Fruit fly (Drosophila melanogaster) whole organism, embryonic: ENCODE measurements around the gene CG7182.
A peak's percentile ranks its signal among the peaks of the same experiment; 100 is the strongest.

Source experiments
- Blimp-1 ChIP-seq: fragments of 200-800 bp; sonication (Bioruptor generic); optimal IDR thresholded peaks from 3 replicates; lab custom pipeline; 2018; ENCODE audit warnings: missing biosample characterization, missing genetic modification characterization, mild to moderate bottlenecking, moderate library complexity, missing genetic modification reagents
- CG10147 ChIP-seq: fragments of 200-800 bp; sonication (Bioruptor generic); optimal IDR thresholded peaks from 2 replicates; lab custom pipeline; 2019; ENCODE audit warnings: missing biosample characterization, mild to moderate bottlenecking, missing genetic modification characterization, moderate library complexity
- CG10543 ChIP-seq: fragments of 200-800 bp; sonication (Bioruptor generic); optimal IDR thresholded peaks from 3 replicates; lab custom pipeline; 2017; ENCODE audit warnings: missing biosample characterization, mild to moderate bottlenecking, missing genetic modification characterization, moderate library complexity
- CG10654 ChIP-seq: fragments of 200-800 bp; sonication (Bioruptor generic); optimal IDR thresholded peaks from 2 replicates; lab custom pipeline; 2016; ENCODE audit warnings: missing biosample characterization, missing genetic modification characterization
- CG11093 ChIP-seq: fragments of 200-800 bp; sonication (Bioruptor generic); IDR thresholded peaks from 3 replicates; pipeline ENCODE4 v1.3.6; 2022; ENCODE audit warnings: missing biosample characterization, missing genetic modification characterization
- CG11456 ChIP-seq: fragments of 200-800 bp; sonication (Bioruptor generic); IDR thresholded peaks from 3 replicates; pipeline ENCODE4 v1.3.6; 2022; ENCODE audit warnings: missing biosample characterization, missing genetic modification characterization
- CG1602 ChIP-seq: fragments of 200-800 bp; sonication (Bioruptor generic); optimal IDR thresholded peaks from 3 replicates; lab custom pipeline; 2016; ENCODE audit warnings: missing biosample characterization, missing genetic modification characterization
- CG16815 ChIP-seq: fragments of 200-800 bp; sonication (Bioruptor generic); optimal IDR thresholded peaks from 3 replicates; lab custom pipeline; 2017; ENCODE audit warnings: missing biosample characterization, mild to moderate bottlenecking, missing genetic modification characterization
- CG17802 ChIP-seq: fragments of 200-800 bp; sonication (Bioruptor generic); optimal IDR thresholded peaks from 2 replicates; lab custom pipeline; 2018; ENCODE audit warnings: missing biosample characterization, mild to moderate bottlenecking, missing genetic modification characterization, moderate library complexity
- CG18764 ChIP-seq: fragments of 200-800 bp; sonication (Bioruptor generic); optimal IDR thresholded peaks from 3 replicates; lab custom pipeline; 2016; ENCODE audit warnings: missing biosample characterization, missing genetic modification characterization
- CG2199 ChIP-seq: fragments of 200-800 bp; sonication (Bioruptor generic); IDR thresholded peaks from 3 replicates; pipeline ENCODE4 v1.3.6; 2022; ENCODE audit warnings: missing biosample characterization, missing genetic modification characterization
- CG30403 ChIP-seq: fragments of 200-800 bp; sonication (Bioruptor generic); optimal IDR thresholded peaks from 3 replicates; lab custom pipeline; 2016; ENCODE audit warnings: missing biosample characterization, missing genetic modification characterization
- CG3281 ChIP-seq: fragments of 200-800 bp; sonication (Bioruptor generic); optimal IDR thresholded peaks from 3 replicates; lab custom pipeline; 2017; ENCODE audit warnings: missing biosample characterization, mild to moderate bottlenecking, missing genetic modification characterization
- CG4854 ChIP-seq: fragments of 200-800 bp; sonication (Bioruptor generic); optimal IDR thresholded peaks from 2 replicates; lab custom pipeline; 2016; ENCODE audit warnings: missing biosample characterization, missing genetic modification characterization, inconsistent platforms
- CG6175 ChIP-seq: fragments of 200-800 bp; sonication (Bioruptor generic); IDR thresholded peaks from 3 replicates; pipeline ENCODE4 v1.3.6; 2022; ENCODE audit warnings: missing biosample characterization, missing genetic modification characterization
- CG6654 ChIP-seq: fragments of 200-800 bp; sonication (Bioruptor generic); optimal IDR thresholded peaks from 2 replicates; lab custom pipeline; 2017; ENCODE audit warnings: missing biosample characterization, mild to moderate bottlenecking, missing genetic modification characterization
- CG7987 ChIP-seq: fragments of 200-800 bp; sonication (Bioruptor generic); optimal IDR thresholded peaks from 2 replicates; lab custom pipeline; 2018; ENCODE audit warnings: missing biosample characterization, mild to moderate bottlenecking, missing genetic modification characterization, moderate library complexity
- CG8089 ChIP-seq: fragments of 200-800 bp; sonication (Bioruptor generic); optimal IDR thresholded peaks from 3 replicates; lab custom pipeline; 2016; ENCODE audit warnings: missing biosample characterization, missing genetic modification characterization
- CG8359 ChIP-seq: fragments of 200-800 bp; sonication (Bioruptor generic); optimal IDR thresholded peaks from 2 replicates; lab custom pipeline; 2017; ENCODE audit warnings: missing biosample characterization, mild to moderate bottlenecking, missing genetic modification characterization, borderline replicate concordance
- CHES-1-like ChIP-seq: fragments of 200-800 bp; sonication (Bioruptor generic); optimal IDR thresholded peaks from 2 replicates; lab custom pipeline; 2016; ENCODE audit warnings: missing biosample characterization, missing genetic modification characterization
- Ets65A ChIP-seq: fragments of 200-800 bp; sonication (Bioruptor generic); peaks from one replicate; lab custom pipeline; 2016; ENCODE audit warnings: missing biosample characterization, missing genetic modification characterization
- Ets97D ChIP-seq: fragments of 200-800 bp; sonication (Bioruptor generic); optimal IDR thresholded peaks from 3 replicates; lab custom pipeline; 2016; ENCODE audit warnings: missing biosample characterization, missing genetic modification characterization
- HLH3B ChIP-seq: fragments of 200-800 bp; sonication (Bioruptor generic); IDR thresholded peaks from 2 replicates; pipeline ENCODE4 v1.3.6; 2022; ENCODE audit warnings: missing biosample characterization, missing genetic modification characterization
- HmgZ ChIP-seq: fragments of 200-800 bp; sonication (Bioruptor generic); optimal IDR thresholded peaks from 2 replicates; lab custom pipeline; 2018; ENCODE audit warnings: missing biosample characterization, mild to moderate bottlenecking, missing genetic modification characterization
- Hsf ChIP-seq: fragments of 200-800 bp; sonication (Bioruptor generic); optimal IDR thresholded peaks from 3 replicates; lab custom pipeline; 2016; ENCODE audit warnings: missing biosample characterization, missing genetic modification characterization
- Lim3 ChIP-seq: fragments of 200-800 bp; sonication (Bioruptor generic); IDR thresholded peaks from 2 replicates; pipeline ENCODE4 v1.3.6; 2022; ENCODE audit warnings: missing biosample characterization, missing genetic modification characterization
- Meics ChIP-seq: fragments of 200-800 bp; sonication (Bioruptor generic); optimal IDR thresholded peaks from 2 replicates; lab custom pipeline; 2017; ENCODE audit warnings: missing biosample characterization, mild to moderate bottlenecking, missing genetic modification characterization
- Mes4 ChIP-seq: fragments of 200-800 bp; sonication (Bioruptor generic); optimal IDR thresholded peaks from 2 replicates; lab custom pipeline; 2016; ENCODE audit warnings: missing biosample characterization, missing genetic modification characterization
- NK7.1 ChIP-seq: fragments of 200-800 bp; sonication (Bioruptor generic); optimal IDR thresholded peaks from 3 replicates; lab custom pipeline; 2016; ENCODE audit warnings: missing biosample characterization, missing genetic modification characterization
- Neu2 ChIP-seq: fragments of 200-800 bp; sonication (Bioruptor generic); optimal IDR thresholded peaks from 3 replicates; lab custom pipeline; 2016; ENCODE audit warnings: missing biosample characterization, missing genetic modification characterization, borderline replicate concordance
- Rfx ChIP-seq: fragments of 200-800 bp; sonication (Bioruptor generic); IDR thresholded peaks from 2 replicates; pipeline ENCODE4 v1.3.6; 2022; ENCODE audit warnings: missing biosample characterization, missing genetic modification characterization
- Six4 ChIP-seq: fragments of 200-800 bp; sonication (Bioruptor generic); optimal IDR thresholded peaks from 2 replicates; lab custom pipeline; 2016; ENCODE audit warnings: missing biosample characterization, missing genetic modification characterization
- Stat92E ChIP-seq, 3 experiments: fragments of >200 bp in 2 of 3; fragments of 200-800 bp in 1 of 3; sonication (Bioruptor generic) in 1 of 3; optimal IDR thresholded peaks; 2 replicates each; lab custom pipeline; 2017 to 2019; ENCODE audit warnings: missing biosample characterization in 3 of 3, missing genetic modification characterization in 3 of 3, mild to moderate bottlenecking in 1 of 3, moderate library complexity in 1 of 3
- Tbp ChIP-seq: fragments of >200 bp; optimal IDR thresholded peaks from 2 replicates; lab custom pipeline; 2018; ENCODE audit warnings: missing biosample characterization, missing genetic modification characterization
- Trl ChIP-seq, 3 experiments: fragments of >200 bp in 2 of 3; fragments of 200-800 bp in 1 of 3; sonication (Bioruptor generic) in 1 of 3; optimal IDR thresholded peaks; 2 replicates in 1 of 3; 3 replicates in 2 of 3; lab custom pipeline; 2016 to 2017; ENCODE audit warnings: missing biosample characterization in 1 of 3, missing genetic modification characterization in 1 of 3
- chm ChIP-seq: fragments of 200-800 bp; sonication (Bioruptor generic); IDR thresholded peaks from 2 replicates; pipeline ENCODE4 v1.3.6; 2022; ENCODE audit warnings: missing biosample characterization, missing genetic modification characterization
- dpn ChIP-seq, 2 experiments: fragments of 200-800 bp; sonication (Bioruptor generic); optimal IDR thresholded peaks; 3 replicates each; lab custom pipeline; 2016; ENCODE audit warnings: missing biosample characterization in 2 of 2, missing genetic modification characterization in 2 of 2
- dysf ChIP-seq: fragments of 200-800 bp; sonication (Bioruptor generic); IDR thresholded peaks from 3 replicates; pipeline ENCODE4 v1.3.6; 2022; ENCODE audit warnings: missing biosample characterization, missing genetic modification characterization
- gcm ChIP-seq: fragments of 200-800 bp; sonication (Bioruptor generic); optimal IDR thresholded peaks from 2 replicates; lab custom pipeline; 2019; ENCODE audit warnings: missing biosample characterization, mild to moderate bottlenecking, missing genetic modification characterization, moderate library complexity
- gsb ChIP-seq: fragments of 200-800 bp; sonication (Bioruptor generic); IDR thresholded peaks from 2 replicates; pipeline ENCODE4 v1.3.6; 2022; ENCODE audit warnings: missing biosample characterization, missing genetic modification characterization
- gsb-n ChIP-seq: fragments of 200-800 bp; sonication (Bioruptor generic); optimal IDR thresholded peaks from 3 replicates; lab custom pipeline; 2018; ENCODE audit warnings: missing biosample characterization, mild to moderate bottlenecking, missing genetic modification characterization
- jing ChIP-seq: fragments of 200-800 bp; sonication (Bioruptor generic); optimal IDR thresholded peaks from 2 replicates; lab custom pipeline; 2018; ENCODE audit warnings: missing biosample characterization, mild to moderate bottlenecking, missing genetic modification characterization
- lab ChIP-seq: fragments of 200-800 bp; sonication (Bioruptor generic); optimal IDR thresholded peaks from 3 replicates; lab custom pipeline; 2017; ENCODE audit warnings: missing biosample characterization, missing genetic modification characterization, mild to moderate bottlenecking, moderate library complexity, missing genetic modification reagents
- lbe ChIP-seq: fragments of 200-800 bp; sonication (Bioruptor generic); optimal IDR thresholded peaks from 2 replicates; lab custom pipeline; 2016; ENCODE audit warnings: missing biosample characterization, mild to moderate bottlenecking, missing genetic modification characterization
- lola ChIP-seq, 3 experiments: fragments of >200 bp in 2 of 3; fragments of 200-800 bp in 1 of 3; sonication (Bioruptor generic) in 1 of 3; optimal IDR thresholded peaks; 2 replicates each; lab custom pipeline; 2017 to 2019; ENCODE audit warnings: missing biosample characterization in 3 of 3, missing genetic modification characterization in 3 of 3, mild to moderate bottlenecking in 1 of 3, moderate library complexity in 1 of 3
- org-1 ChIP-seq: fragments of 200-800 bp; sonication (Bioruptor generic); optimal IDR thresholded peaks from 2 replicates; lab custom pipeline; 2017; ENCODE audit warnings: missing biosample characterization, missing genetic modification characterization
- pho ChIP-seq: fragments of 200-800 bp; sonication (Bioruptor generic); optimal IDR thresholded peaks from 2 replicates; lab custom pipeline; 2016; ENCODE audit warnings: missing biosample characterization, missing genetic modification characterization
- phol ChIP-seq: fragments of 200-800 bp; sonication (Bioruptor generic); optimal IDR thresholded peaks from 3 replicates; lab custom pipeline; 2018; ENCODE audit warnings: missing biosample characterization, mild to moderate bottlenecking, missing genetic modification characterization, moderate library complexity
- salm ChIP-seq: fragments of 200-800 bp; sonication (Bioruptor generic); optimal IDR thresholded peaks from 2 replicates; lab custom pipeline; 2018; ENCODE audit warnings: missing biosample characterization, mild to moderate bottlenecking, missing genetic modification characterization
- tll ChIP-seq, 2 experiments: fragments of 200-800 bp in 1 of 2; fragments of >200 bp in 1 of 2; sonication (Bioruptor generic) in 1 of 2; optimal IDR thresholded peaks; 2 replicates each; lab custom pipeline; 2017 to 2019; ENCODE audit warnings: missing biosample characterization in 2 of 2, missing genetic modification characterization in 2 of 2, mild to moderate bottlenecking in 1 of 2, moderate library complexity in 1 of 2
- wek ChIP-seq: fragments of 200-800 bp; sonication (Bioruptor generic); optimal IDR thresholded peaks from 3 replicates; lab custom pipeline; 2018; ENCODE audit warnings: missing biosample characterization, mild to moderate bottlenecking, missing genetic modification characterization, moderate library complexity

CG7182 gene

dm6 chr3L:8394944-8395343, 48.8 kb upstream of the CG7182 start (continued):
- TF ChIP-seq lola (GFP tag; optimal IDR thresholded peaks at IDR 0.05; lab: Kevin White, UChicago) (no peak), wek (GFP tag; lab: Kevin White, UChicago) (no peak), CG1602 (GFP tag; lab: Kevin White, UChicago) (no peak), Neu2 (GFP tag; lab: Kevin White, UChicago) (no peak), jing (GFP tag; lab: Kevin White, UChicago) (no peak), CG3281 (no peak), CG6654 (GFP tag; lab: Kevin White, UChicago) (peak; percentile 100), org-1 (GFP tag; lab: Kevin White, UChicago) (no peak), CHES-1-like (GFP tag; lab: Kevin White, UChicago) (no peak), CG11093 (GFP tag; lab: Robert Waterston, UW) (no peak), Tbp (no peak), Hsf (GFP tag; lab: Kevin White, UChicago) (no peak), HLH3B (GFP tag; lab: Robert Waterston, UW) (no peak), CG10147 (GFP tag; lab: Kevin White, UChicago) (no peak), Six4 (GFP tag; lab: Kevin White, UChicago) (no peak), phol (tag; lab: Kevin White, UChicago) (no peak), CG8089 (no peak), Mes4 (GFP tag; lab: Kevin White, UChicago) (no peak), CG11456 (GFP tag; lab: Robert Waterston, UW) (no peak), CG7987 (GFP tag; lab: Kevin White, UChicago) (no peak), salm (tag; lab: Kevin White, UChicago) (no peak), CG30403 (GFP tag; lab: Kevin White, UChicago) (no peak), CG18764 (GFP tag; lab: Kevin White, UChicago) (no peak), lbe (GFP tag; lab: Kevin White, UChicago) (no peak), NK7.1 (GFP tag; lab: Kevin White, UChicago) (no peak), gsb-n (no peak), tll (GFP tag; optimal IDR thresholded peaks at IDR 0.05; lab: Kevin White, UChicago) (no peak), CG10543 (GFP tag; lab: Kevin White, UChicago) (no peak), Ets97D (no peak), dysf (GFP tag; lab: Robert Waterston, UW) (no peak), gsb (GFP tag; lab: Robert Waterston, UW) (no peak), gcm (no peak), Meics (GFP tag; lab: Kevin White, UChicago) (no peak), HmgZ (tag; lab: Kevin White, UChicago) (peak; percentile 12), dpn (GFP tag; optimal IDR thresholded peaks at IDR 0.05; lab: Kevin White, UChicago) (no peak), Rfx (GFP tag; lab: Robert Waterston, UW) (peak; percentile 35; the same call in 1 of the 2 replicates), CG6175 (GFP tag; lab: Robert Waterston, UW) (no peak), chm (GFP tag; lab: Robert Waterston, UW) (0 out of 2 replicates have a peak, but pooled peaks have one; percentile 27), CG4854 (GFP tag; lab: Kevin White, UChicago) (no peak), CG8359 (no peak), lab (GFP tag; lab: Kevin White, UChicago) (no peak), CG2199 (GFP tag; lab: Robert Waterston, UW) (peak; percentile 89), Stat92E (GFP tag; optimal IDR thresholded peaks at IDR 0.05; lab: Kevin White, UChicago) (no peak), CG10654 (GFP tag; lab: Kevin White, UChicago) (no peak), CG16815 (no peak), CG17802 (tag; lab: Kevin White, UChicago) (no peak), Blimp-1 (no peak), Ets65A (GFP tag; lab: Kevin White, UChicago) (peak; percentile 72), Trl (optimal IDR thresholded peaks at IDR 0.05; lab: Kevin White, UChicago) (no peak), Trl (GFP tag; optimal IDR thresholded peaks at IDR 0.05; lab: Kevin White, UChicago) (no peak), Lim3 (GFP tag; lab: Robert Waterston, UW) (no peak), pho (GFP tag; lab: Kevin White, UChicago) (no peak)
